Worm (Caenorhabditis elegans): Measurements from ENCODE around the gene F28F9.2.

Gene F28F9.2

DNA sequence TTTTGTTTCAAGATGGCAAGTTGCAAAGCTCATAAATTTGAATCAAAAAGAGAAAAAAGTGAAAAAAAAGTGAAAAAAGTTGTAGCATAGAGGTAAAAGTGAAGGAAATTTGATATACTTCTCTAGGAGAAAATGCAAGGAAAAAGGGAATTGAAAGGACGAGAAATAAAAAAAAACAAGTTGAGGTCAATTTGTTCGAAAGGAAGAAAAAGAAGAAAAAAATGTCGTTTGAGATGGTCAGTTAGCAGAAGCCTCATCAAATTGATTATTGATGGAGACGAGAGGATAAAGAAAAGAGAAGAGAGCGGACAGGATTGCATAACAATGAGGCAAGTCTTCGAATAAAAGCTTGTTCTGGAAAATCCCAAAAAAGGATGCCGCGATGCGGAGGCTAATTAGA lies 19.4 kb upstream of the F28F9.2 start:
- TF ChIP-seq ceh-6 (GFP tag; optimal IDR thresholded peaks at IDR 0.05) (no peak), eyg-1 (tag; optimal IDR thresholded peaks at IDR 0.05) (no peak), pha-4 (tag; optimal IDR thresholded peaks at IDR 0.05) (no peak), pqm-1 (tag; optimal IDR thresholded peaks at IDR 0.05) (no peak), unc-42 (tag; optimal IDR thresholded peaks at IDR 0.05) (peak; percentile 58), pat-9 (tag; optimal IDR thresholded peaks at IDR 0.05) (no peak), ceh-30 (tag; optimal IDR thresholded peaks at IDR 0.05) (no peak), ceh-31 (tag; optimal IDR thresholded peaks at IDR 0.05) (no peak), ceh-14 (tag; optimal IDR thresholded peaks at IDR 0.05) (no peak)

- TF ChIP-seq madf-2 (tag; optimal IDR thresholded peaks at IDR 0.05): no peak
- TF ChIP-seq F13H6.1 (tag; optimal IDR thresholded peaks at IDR 0.05): no peak
- TF ChIP-seq ceh-19 (GFP tag; optimal IDR thresholded peaks at IDR 0.05): no peak
- no peak for TF ChIP-seq nfya-1 (tag; optimal IDR thresholded peaks at IDR 0.05)
- TF ChIP-seq ets-4 (tag; optimal IDR thresholded peaks at IDR 0.05): no peak
- no peak for TF ChIP-seq hlh-30 (tag; optimal IDR thresholded peaks at IDR 0.05; ENCODE audit: insufficient read depth)
- no peak for TF ChIP-seq rnt-1 (tag; optimal IDR thresholded peaks at IDR 0.05)
Measured at ce11 chrIV:3821554-3821953, 18.0 kb upstream of the F28F9.2 start.

DNA sequence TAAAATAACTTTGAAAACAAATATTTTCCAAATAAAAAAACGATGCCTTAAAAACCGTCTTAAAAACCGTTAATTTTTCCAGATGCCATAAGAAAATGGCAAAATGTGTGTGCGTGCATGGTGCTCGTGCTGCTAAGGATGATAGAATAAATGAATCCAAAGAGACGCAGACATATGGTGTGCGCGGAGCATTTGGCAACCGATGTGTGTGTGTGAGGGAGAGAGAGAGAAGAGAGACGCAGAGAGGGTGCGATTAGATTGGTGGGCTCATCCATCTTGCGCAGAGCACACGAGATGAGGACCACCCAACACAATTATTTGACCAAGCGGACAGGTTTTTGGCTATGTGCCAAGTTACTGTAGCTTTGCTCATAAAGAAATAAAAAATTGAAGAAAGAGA lies 14.8 kb upstream of the F28F9.2 start:
- TF ChIP-seq ref-2 (tag; optimal IDR thresholded peaks at IDR 0.05) (peak; percentile 58), unc-42 (tag; optimal IDR thresholded peaks at IDR 0.05) (peak; percentile 93), hlh-8 (tag; optimal IDR thresholded peaks at IDR 0.05) (peak; percentile 48), sdc-2 (tag; optimal IDR thresholded peaks at IDR 0.05) (peak; percentile 2), lin-11 (tag; optimal IDR thresholded peaks at IDR 0.05) (no peak), hlh-6 (tag; optimal IDR thresholded peaks at IDR 0.05) (no peak), tbx-2 (tag; optimal IDR thresholded peaks at IDR 0.05) (peak; percentile 67), nhr-11 (tag; optimal IDR thresholded peaks at IDR 0.05) (no peak), dmd-4 (tag; optimal IDR thresholded peaks at IDR 0.05; ENCODE audit: borderline replicate concordance) (no peak), hlh-15 (tag; optimal IDR thresholded peaks at IDR 0.05) (no peak), ceh-45 (GFP tag; IDR thresholded peaks at IDR 0.05) (no peak), ceh-34 (tag; optimal IDR thresholded peaks at IDR 0.05) (peak; percentile 54), elt-2 (tag; optimal IDR thresholded peaks at IDR 0.05) (peak; percentile 11), T23F11.4 (GFP tag; optimal IDR thresholded peaks at IDR 0.05) (no peak), ceh-30 (tag; optimal IDR thresholded peaks at IDR 0.05) (no peak), nfya-1 (tag; optimal IDR thresholded peaks at IDR 0.05) (peak; percentile 78), odd-2 (tag; optimal IDR thresholded peaks at IDR 0.05) (no peak), sox-2 (GFP tag; IDR thresholded peaks at IDR 0.05) (no peak), unc-55 (GFP tag; optimal IDR thresholded peaks at IDR 0.05) (peak; percentile 62), nhr-232 (tag; optimal IDR thresholded peaks at IDR 0.05) (no peak), hlh-30 (tag; optimal IDR thresholded peaks at IDR 0.05; ENCODE audit: insufficient read depth) (peak; percentile 85), ceh-31 (tag; optimal IDR thresholded peaks at IDR 0.05) (peak; percentile 63), unc-3 (GFP tag; conservative IDR thresholded peaks at IDR 0.05) (no peak), unc-3 (tag; optimal IDR thresholded peaks at IDR 0.05) (no peak)

DNA sequence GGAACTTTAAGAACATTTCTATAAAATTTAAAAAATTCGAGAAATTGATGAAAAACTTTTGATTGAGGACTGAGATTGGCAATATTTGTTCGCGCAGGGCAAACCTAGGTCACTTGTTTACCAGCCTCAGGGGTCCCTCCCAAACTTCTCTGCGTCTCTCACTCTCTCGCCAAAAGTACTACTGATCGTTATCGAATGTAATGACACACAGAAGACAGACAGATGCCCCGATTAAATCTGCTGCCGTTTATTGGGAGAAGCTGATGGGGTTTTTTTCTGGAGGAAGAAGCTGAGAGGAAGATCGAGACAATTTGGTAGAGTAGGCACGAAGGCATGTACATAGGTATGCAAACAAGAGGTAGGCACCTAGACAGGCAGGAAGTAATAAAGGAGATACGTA lies 14.1 kb upstream of the F28F9.2 start:
- TF ChIP-seq rnt-1 (tag; optimal IDR thresholded peaks at IDR 0.05) (peak; percentile 19), unc-55 (GFP tag; optimal IDR thresholded peaks at IDR 0.05) (peak; percentile 37), tbx-2 (tag; optimal IDR thresholded peaks at IDR 0.05) (no peak)

DNA sequence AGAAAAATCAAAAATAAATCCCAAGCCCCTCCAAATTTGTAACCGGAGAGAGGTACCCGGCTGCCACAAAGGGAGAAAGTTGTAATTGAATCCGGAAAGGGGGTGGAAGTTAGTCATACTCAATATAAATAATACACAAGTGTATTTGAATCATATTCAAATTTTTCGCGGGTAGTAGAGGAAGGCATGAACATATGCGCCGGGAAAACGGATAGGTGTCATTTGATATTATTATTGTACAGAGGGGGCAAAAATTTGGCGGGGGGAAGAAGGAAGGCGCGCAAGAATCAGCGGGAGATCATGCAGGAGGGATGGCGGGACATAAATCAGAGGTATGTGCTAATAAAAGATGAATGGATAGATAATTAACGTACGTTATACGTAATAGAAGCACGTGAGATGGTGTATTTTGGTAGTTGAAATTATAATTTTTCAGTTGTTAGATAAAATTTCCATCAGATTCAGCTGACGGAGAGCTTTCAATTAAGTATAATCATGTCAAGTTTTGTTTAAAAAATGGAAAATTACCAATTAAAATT lies 12.9 kb upstream of the F28F9.2 start, which contains the start of gene F28F9.3:
F28F9.3 (plus strand) TSS at position 301 of the 539 bp plus-strand sequence.
- TF ChIP-seq ceh-19 (GFP tag; optimal IDR thresholded peaks at IDR 0.05) (peak; percentile 59), K09A11.1 (tag; optimal IDR thresholded peaks at IDR 0.05; ENCODE audit: insufficient read depth) (no peak), tbx-7 (tag; optimal IDR thresholded peaks at IDR 0.05) (no peak), ref-2 (tag; optimal IDR thresholded peaks at IDR 0.05) (peak; percentile 45), syd-9 (tag; optimal IDR thresholded peaks at IDR 0.05) (no peak), ttx-3 (tag; optimal IDR thresholded peaks at IDR 0.05) (no peak), F13H6.1 (tag; optimal IDR thresholded peaks at IDR 0.05) (no peak), ceh-34 (tag; optimal IDR thresholded peaks at IDR 0.05) (peak; percentile 64)

Data from whole organism, late embryonic.